Fruit fly (Drosophila melanogaster) whole organism, embryonic: ENCODE results near the gene Nubp1.

Experiments used
- CG10543 ChIP-seq: fragments of 200-800 bp; sonication (Bioruptor generic); optimal IDR thresholded peaks from 3 replicates; lab custom pipeline; 2017; ENCODE audit warnings: missing biosample characterization, mild to moderate bottlenecking, missing genetic modification characterization, moderate library complexity
- CG12744 ChIP-seq: fragments of 200-800 bp; sonication (Bioruptor generic); optimal IDR thresholded peaks from 2 replicates; lab custom pipeline; 2016; ENCODE audit warnings: missing biosample characterization, missing genetic modification characterization
- CG12769 ChIP-seq: fragments of 200-800 bp; sonication (Bioruptor generic); optimal IDR thresholded peaks from 2 replicates; lab custom pipeline; 2019; ENCODE audit warnings: missing biosample characterization, mild to moderate bottlenecking, missing genetic modification characterization, moderate library complexity
- CG13287 ChIP-seq: fragments of 200-800 bp; sonication (Bioruptor generic); IDR thresholded peaks from 2 replicates; pipeline ENCODE4 v1.3.6; 2022; ENCODE audit warnings: missing biosample characterization, missing genetic modification characterization; ENCODE audit not compliant: partially characterized antibody
- CG13424 ChIP-seq: fragments of 200-800 bp; sonication (Bioruptor generic); optimal IDR thresholded peaks from 2 replicates; lab custom pipeline; 2019; ENCODE audit warnings: missing biosample characterization, mild to moderate bottlenecking, missing genetic modification characterization, moderate library complexity
- CG13894 ChIP-seq: fragments of 200-800 bp; sonication (Bioruptor generic); optimal IDR thresholded peaks from 3 replicates; lab custom pipeline; 2018; ENCODE audit warnings: missing biosample characterization, mild to moderate bottlenecking, missing genetic modification characterization, moderate library complexity
- CG15011 ChIP-seq: fragments of 200-800 bp; sonication (Bioruptor generic); optimal IDR thresholded peaks from 3 replicates; lab custom pipeline; 2018; ENCODE audit warnings: missing biosample characterization, mild to moderate bottlenecking, missing genetic modification characterization
- CG18011 ChIP-seq: fragments of 200-800 bp; sonication (Bioruptor generic); optimal IDR thresholded peaks from 2 replicates; lab custom pipeline; 2017; ENCODE audit warnings: missing biosample characterization, missing genetic modification characterization, mild to moderate bottlenecking, moderate library complexity, missing genotype
- CG18619 ChIP-seq: fragments of 200-800 bp; sonication (Bioruptor generic); optimal IDR thresholded peaks from 3 replicates; lab custom pipeline; 2017; ENCODE audit warnings: missing biosample characterization, mild to moderate bottlenecking, missing genetic modification characterization
- CG2875 ChIP-seq: fragments of 200-800 bp; sonication (Bioruptor generic); optimal IDR thresholded peaks from 2 replicates; lab custom pipeline; 2017; ENCODE audit warnings: missing biosample characterization, mild to moderate bottlenecking, missing genetic modification characterization, missing genetic modification reagents
- CG30020 ChIP-seq: fragments of 200-800 bp; optimal IDR thresholded peaks from 2 replicates; lab custom pipeline; 2019; ENCODE audit warnings: missing biosample characterization, mild to moderate bottlenecking, missing genetic modification characterization, moderate library complexity
- CG31365 ChIP-seq: fragments of 200-800 bp; sonication (Bioruptor generic); optimal IDR thresholded peaks from 2 replicates; lab custom pipeline; 2018; ENCODE audit warnings: missing biosample characterization, mild to moderate bottlenecking, missing genetic modification characterization
- CG31441 ChIP-seq: fragments of 200-800 bp; sonication (Bioruptor generic); IDR thresholded peaks from 2 replicates; pipeline ENCODE4 v1.3.6; 2022; ENCODE audit warnings: missing biosample characterization, missing genetic modification characterization
- CG4820 ChIP-seq: fragments of 200-800 bp; sonication (Bioruptor generic); optimal IDR thresholded peaks from 3 replicates; lab custom pipeline; 2016; ENCODE audit warnings: missing biosample characterization, missing genetic modification characterization
- CG4854 ChIP-seq: fragments of 200-800 bp; sonication (Bioruptor generic); optimal IDR thresholded peaks from 2 replicates; lab custom pipeline; 2016; ENCODE audit warnings: missing biosample characterization, missing genetic modification characterization, inconsistent platforms
- CG6175 ChIP-seq: fragments of 200-800 bp; sonication (Bioruptor generic); IDR thresholded peaks from 3 replicates; pipeline ENCODE4 v1.3.6; 2022; ENCODE audit warnings: missing biosample characterization, missing genetic modification characterization
- CG6854 ChIP-seq: fragments of 200-800 bp; sonication (Bioruptor generic); optimal IDR thresholded peaks from 3 replicates; lab custom pipeline; 2017; ENCODE audit warnings: missing biosample characterization, mild to moderate bottlenecking, missing genetic modification characterization
- CG7745 ChIP-seq: fragments of 200-800 bp; sonication (Bioruptor generic); optimal IDR thresholded peaks from 2 replicates; lab custom pipeline; 2018; ENCODE audit warnings: missing biosample characterization, mild to moderate bottlenecking, missing genetic modification characterization, moderate library complexity
- CG9727 ChIP-seq: fragments of 200-800 bp; sonication (Bioruptor generic); optimal IDR thresholded peaks from 3 replicates; lab custom pipeline; 2017; ENCODE audit warnings: missing biosample characterization, mild to moderate bottlenecking, missing genetic modification characterization
- CHES-1-like ChIP-seq: fragments of 200-800 bp; sonication (Bioruptor generic); optimal IDR thresholded peaks from 2 replicates; lab custom pipeline; 2016; ENCODE audit warnings: missing biosample characterization, missing genetic modification characterization
- CrebB ChIP-seq: fragments of 200-800 bp; sonication (Bioruptor generic); optimal IDR thresholded peaks from 3 replicates; lab custom pipeline; 2018; ENCODE audit warnings: missing biosample characterization, mild to moderate bottlenecking, missing genetic modification characterization
- D ChIP-seq, 2 experiments: fragments of 200-800 bp in 1 of 2; fragments of >200 bp in 1 of 2; sonication (Bioruptor generic) in 1 of 2; optimal IDR thresholded peaks; 2 replicates in 1 of 2; 3 replicates in 1 of 2; lab custom pipeline; 2017; ENCODE audit warnings: mild to moderate bottlenecking in 1 of 2, missing biosample characterization in 1 of 2, missing genetic modification characterization in 1 of 2, missing genetic modification reagents in 1 of 2
- Dad ChIP-seq: fragments of 200-800 bp; sonication (Bioruptor generic); optimal IDR thresholded peaks from 3 replicates; lab custom pipeline; 2016; ENCODE audit warnings: missing biosample characterization, missing genetic modification characterization
- Dll ChIP-seq: fragments of 200-800 bp; sonication (Bioruptor generic); IDR thresholded peaks from 4 replicates; pipeline ENCODE4 v1.3.6; 2022; ENCODE audit warnings: missing biosample characterization, missing genetic modification characterization; ENCODE audit not compliant: partially characterized antibody
- E2f2 ChIP-seq: fragments of 200-800 bp; sonication (Bioruptor generic); IDR thresholded peaks from 2 replicates; pipeline ENCODE4 v1.3.6; 2022; ENCODE audit warnings: missing biosample characterization, missing genetic modification characterization
- Eip74EF ChIP-seq, 2 experiments: fragments of 200-800 bp in 1 of 2; fragments of >200 bp in 1 of 2; sonication (Bioruptor generic) in 1 of 2; optimal IDR thresholded peaks; 2 replicates each; lab custom pipeline; 2017 to 2019; ENCODE audit warnings: missing biosample characterization in 2 of 2, missing genetic modification characterization in 2 of 2, mild to moderate bottlenecking in 1 of 2, moderate library complexity in 1 of 2
- Ets97D ChIP-seq: fragments of 200-800 bp; sonication (Bioruptor generic); optimal IDR thresholded peaks from 3 replicates; lab custom pipeline; 2016; ENCODE audit warnings: missing biosample characterization, missing genetic modification characterization
- Lim3 ChIP-seq: fragments of 200-800 bp; sonication (Bioruptor generic); IDR thresholded peaks from 2 replicates; pipeline ENCODE4 v1.3.6; 2022; ENCODE audit warnings: missing biosample characterization, missing genetic modification characterization
- MTF-1 ChIP-seq: fragments of 200-800 bp; sonication (Bioruptor generic); optimal IDR thresholded peaks from 2 replicates; lab custom pipeline; 2018; ENCODE audit warnings: missing biosample characterization, mild to moderate bottlenecking, missing genetic modification characterization, borderline replicate concordance
- Opbp ChIP-seq: fragments of 200-800 bp; sonication (Bioruptor generic); IDR thresholded peaks from 3 replicates; pipeline ENCODE4 v1.3.6; 2022; ENCODE audit warnings: missing biosample characterization, missing genetic modification characterization; ENCODE audit not compliant: partially characterized antibody
- Stat92E ChIP-seq, 3 experiments: fragments of >200 bp in 2 of 3; fragments of 200-800 bp in 1 of 3; sonication (Bioruptor generic) in 1 of 3; optimal IDR thresholded peaks; 2 replicates each; lab custom pipeline; 2017 to 2019; ENCODE audit warnings: missing biosample characterization in 3 of 3, missing genetic modification characterization in 3 of 3, mild to moderate bottlenecking in 1 of 3, moderate library complexity in 1 of 3
- Xrp1 ChIP-seq: fragments of 200-800 bp; sonication (Bioruptor generic); IDR thresholded peaks from 2 replicates; pipeline ENCODE4 v1.3.6; 2022; ENCODE audit warnings: missing biosample characterization, missing genetic modification characterization
- al ChIP-seq: fragments of 200-800 bp; sonication (Bioruptor generic); IDR thresholded peaks from 2 replicates; pipeline ENCODE4 v1.3.6; 2022; ENCODE audit warnings: missing biosample characterization, missing genetic modification characterization
- ap ChIP-seq: fragments of 200-800 bp; sonication (Bioruptor generic); IDR thresholded peaks from 2 replicates; pipeline ENCODE4 v1.3.6; 2022; ENCODE audit warnings: missing biosample characterization, missing genetic modification characterization
- az2 ChIP-seq: fragments of 200-800 bp; sonication (Bioruptor generic); optimal IDR thresholded peaks from 3 replicates; lab custom pipeline; 2016; ENCODE audit warnings: missing biosample characterization, missing genetic modification characterization
- bab2 ChIP-seq: fragments of 200-800 bp; sonication (Bioruptor generic); optimal IDR thresholded peaks from 2 replicates; lab custom pipeline; 2016; ENCODE audit warnings: missing biosample characterization, missing genetic modification characterization
- crol ChIP-seq: fragments of 200-800 bp; sonication (Bioruptor generic); IDR thresholded peaks from 2 replicates; pipeline ENCODE4 v1.3.6; 2022; ENCODE audit warnings: missing biosample characterization, missing genetic modification characterization
- gro ChIP-seq: fragments of 200-800 bp; sonication (Bioruptor generic); optimal IDR thresholded peaks from 2 replicates; lab custom pipeline; 2016; ENCODE audit warnings: missing biosample characterization, missing genetic modification characterization
- gt ChIP-seq: fragments of 200-800 bp; sonication (Bioruptor generic); IDR thresholded peaks from 2 replicates; pipeline ENCODE4 v1.3.6; 2022; ENCODE audit warnings: missing biosample characterization, missing genetic modification characterization
- jumu ChIP-seq: fragments of 200-800 bp; sonication (Bioruptor generic); optimal IDR thresholded peaks from 3 replicates; lab custom pipeline; 2016; ENCODE audit warnings: missing biosample characterization, missing genetic modification characterization
- onecut ChIP-seq: fragments of 200-800 bp; sonication (Bioruptor generic); IDR thresholded peaks from 2 replicates; pipeline ENCODE4 v1.3.6; 2022; ENCODE audit warnings: missing biosample characterization, missing genetic modification characterization
- pan ChIP-seq, 4 experiments: fragments of >200 bp in 3 of 4; fragments of 200-800 bp in 1 of 4; sonication (Bioruptor generic) in 1 of 4; optimal IDR thresholded peaks in 3 of 4; IDR thresholded peaks in 1 of 4; 2 replicates each; pipeline versions ENCODE4 v1.3.6 to Lab custom; 2017 to 2022; ENCODE audit warnings: missing biosample characterization in 2 of 4, missing genetic modification characterization in 2 of 4, mixed read lengths in 1 of 4
- prd ChIP-seq, 3 experiments: fragments of >200 bp in 2 of 3; fragments of 200-800 bp in 1 of 3; sonication (Bioruptor generic) in 1 of 3; optimal IDR thresholded peaks in 2 of 3; IDR thresholded peaks in 1 of 3; 2 replicates in 2 of 3; 3 replicates in 1 of 3; pipeline versions ENCODE4 v1.3.6 to Lab custom; 2017 to 2022; ENCODE audit warnings: missing biosample characterization in 1 of 3, missing genetic modification characterization in 1 of 3
- seq ChIP-seq: fragments of 200-800 bp; sonication (Bioruptor generic); IDR thresholded peaks from 2 replicates; pipeline ENCODE4 v1.3.6; 2022; ENCODE audit warnings: missing biosample characterization, missing genetic modification characterization
- stc ChIP-seq: fragments of 200-800 bp; sonication (Bioruptor generic); IDR thresholded peaks from 2 replicates; pipeline ENCODE4 v1.3.6; 2022; ENCODE audit warnings: missing biosample characterization, missing genetic modification characterization
- tap ChIP-seq: fragments of 200-800 bp; optimal IDR thresholded peaks from 3 replicates; lab custom pipeline; 2019; ENCODE audit warnings: missing biosample characterization, mild to moderate bottlenecking, missing genetic modification characterization, moderate library complexity
- zen ChIP-seq: fragments of 200-800 bp; sonication (Bioruptor generic); optimal IDR thresholded peaks from 3 replicates; lab custom pipeline; 2018; ENCODE audit warnings: missing biosample characterization, mild to moderate bottlenecking, missing genetic modification characterization, moderate library complexity

Gene Nubp1

DNA sequence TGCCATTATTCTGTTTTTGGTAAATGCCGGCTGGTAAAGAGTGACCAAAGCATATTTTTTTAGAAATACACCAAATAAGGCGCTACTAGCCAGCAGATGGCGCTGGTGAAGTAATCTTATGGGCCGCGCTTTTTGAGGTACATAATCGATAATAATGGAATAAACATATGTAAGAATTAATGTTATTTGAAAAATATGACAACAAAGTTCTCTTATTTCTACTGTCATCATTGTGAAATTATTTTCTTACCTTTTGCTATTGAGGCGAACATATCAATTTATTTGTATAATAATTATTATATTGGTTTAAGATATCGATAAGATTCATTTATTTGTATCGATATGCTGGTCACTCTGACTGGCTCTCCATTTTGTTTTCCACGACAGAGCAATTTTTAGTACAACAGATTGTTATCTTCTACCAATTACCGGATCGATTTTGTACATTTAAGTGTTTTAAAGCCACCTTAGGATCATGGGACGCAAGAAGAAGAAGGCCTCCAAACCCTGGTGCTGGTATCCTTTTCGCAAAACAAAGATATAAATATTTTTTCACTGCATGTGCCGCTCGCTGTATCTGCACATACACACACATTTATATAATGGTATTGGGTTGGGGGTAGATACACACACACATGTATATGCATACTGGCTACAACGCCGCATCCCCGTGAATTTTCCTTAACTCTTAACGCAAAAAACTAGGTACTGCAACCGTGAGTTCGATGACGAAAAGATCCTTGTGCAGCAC is 10.9 kb downstream of the Nubp1 start, which contains the start of the genes LSm7 and BuGZ (continued):
- TF ChIP-seq CG10543 (GFP tag; lab: Kevin White, UChicago) (peak; percentile 12), seq (no peak), Stat92E (GFP tag; optimal IDR thresholded peaks at IDR 0.05; lab: Kevin White, UChicago) (peak in 1 of 3 experiments; percentile 21), az2 (GFP tag; lab: Kevin White, UChicago) (peak; percentile 37), Opbp (GFP tag; lab: Robert Waterston, UW) (peak; percentile 37; the same call in 1 of the 3 replicates), tap (no peak), Dll (GFP tag; lab: Robert Waterston, UW) (peak; percentile 78), bab2 (GFP tag; lab: Kevin White, UChicago) (no peak), CrebB (tag; lab: Kevin White, UChicago) (no peak), gt (no peak), CG15011 (GFP tag; lab: Kevin White, UChicago) (no peak), CG4854 (GFP tag; lab: Kevin White, UChicago) (no peak), gro (GFP tag; lab: Kevin White, UChicago) (no peak), E2f2 (peak; percentile 62), CG30020 (tag; lab: Kevin White, UChicago) (peak; percentile 63), CG13287 (GFP tag; lab: Robert Waterston, UW) (peak; percentile 73), CG18619 (GFP tag; lab: Kevin White, UChicago) (peak; percentile 24), CG9727 (GFP tag; lab: Kevin White, UChicago) (peak; percentile 69), zen (tag; lab: Kevin White, UChicago) (peak; percentile 68), crol (GFP tag; lab: Robert Waterston, UW) (no peak), Ets97D (GFP tag; lab: Kevin White, UChicago) (peak; percentile 31), ap (GFP tag; lab: Robert Waterston, UW) (no peak), CG6175 (no peak), onecut (GFP tag; lab: Robert Waterston, UW) (peak; percentile 70; the same call in 1 of the 2 replicates), CG12769 (no peak), CG7745 (tag; lab: Kevin White, UChicago) (no peak), jumu (no peak), CG6854 (no peak), Lim3 (GFP tag; lab: Robert Waterston, UW) (no peak), al (GFP tag; lab: Robert Waterston, UW) (no peak), Dad (GFP tag; lab: Kevin White, UChicago) (no peak), CG12744 (GFP tag; lab: Kevin White, UChicago) (no peak), pan (optimal IDR thresholded peaks at IDR 0.05; lab: Kevin White, UChicago) (no peak), pan (GFP tag; optimal IDR thresholded peaks at IDR 0.05 in 1 of 2, IDR thresholded peaks at IDR 0.05 in 1 of 2) (no peak), CG31365 (no peak), CG2875 (peak; percentile 16), stc (GFP tag; lab: Robert Waterston, UW) (no peak), Xrp1 (peak; percentile 31; the same call in 1 of the 2 replicates), MTF-1 (no peak), CG31441 (GFP tag; lab: Robert Waterston, UW) (no peak; the same call in 1 of the 2 replicates), D (optimal IDR thresholded peaks at IDR 0.05; lab: Kevin White, UChicago) (no peak), D (GFP tag; optimal IDR thresholded peaks at IDR 0.05; lab: Kevin White, UChicago) (peak; percentile 29), CHES-1-like (no peak), CG13894 (tag; lab: Kevin White, UChicago) (no peak), prd (optimal IDR thresholded peaks at IDR 0.05; lab: Kevin White, UChicago) (no peak), prd (GFP tag; IDR thresholded peaks at IDR 0.05; lab: Robert Waterston, UW) (no peak), CG13424 (tag; lab: Kevin White, UChicago) (peak; percentile 57), CG18011 (GFP tag; lab: Kevin White, UChicago) (no peak), CG4820 (peak; percentile 23), Eip74EF (GFP tag; optimal IDR thresholded peaks at IDR 0.05; lab: Kevin White, UChicago) (no peak)
